Fruit fly (Drosophila melanogaster) whole organism, embryonic: ENCODE results near the gene drongo.
A peak's percentile ranks its signal among the peaks of the same experiment; 100 is the strongest.

ENCODE experiments used
- Atf-2 ChIP-seq: fragments of 200-800 bp; sonication (Bioruptor generic); optimal IDR thresholded peaks from 2 replicates; lab custom pipeline; 2016; ENCODE audit warnings: missing biosample characterization, missing genetic modification characterization
- Atf6 ChIP-seq: fragments of 200-800 bp; sonication (Bioruptor generic); IDR thresholded peaks from 2 replicates; pipeline ENCODE4 v1.3.6; 2022; ENCODE audit warnings: missing biosample characterization, missing genetic modification characterization
- CG10209 ChIP-seq: fragments of 200-800 bp; sonication (Bioruptor generic); optimal IDR thresholded peaks from 3 replicates; lab custom pipeline; 2017; ENCODE audit warnings: missing biosample characterization, mild to moderate bottlenecking, missing genetic modification characterization, missing genetic modification reagents
- CG10267 ChIP-seq: fragments of 200-800 bp; sonication (Bioruptor generic); optimal IDR thresholded peaks from 2 replicates; lab custom pipeline; 2018; ENCODE audit warnings: missing biosample characterization, mild to moderate bottlenecking, missing genetic modification characterization, moderate library complexity
- CG10565 ChIP-seq: fragments of 200-800 bp; sonication (Bioruptor generic); optimal IDR thresholded peaks from 3 replicates; lab custom pipeline; 2016; ENCODE audit warnings: missing biosample characterization, mild to moderate bottlenecking, missing genetic modification characterization
- CG11085 ChIP-seq: fragments of 200-800 bp; sonication (Bioruptor generic); IDR thresholded peaks from 2 replicates; pipeline ENCODE4 v1.3.6; 2022; ENCODE audit warnings: missing biosample characterization, missing genetic modification characterization
- CG11696 ChIP-seq: fragments of 200-800 bp; sonication (Bioruptor generic); IDR thresholded peaks from 2 replicates; pipeline ENCODE4 v1.3.6; 2022; ENCODE audit warnings: missing biosample characterization, missing genetic modification characterization
- CG13123 ChIP-seq: fragments of 200-800 bp; sonication (Bioruptor generic); optimal IDR thresholded peaks from 2 replicates; lab custom pipeline; 2016; ENCODE audit warnings: missing biosample characterization, missing genetic modification characterization
- CG13894 ChIP-seq: fragments of 200-800 bp; sonication (Bioruptor generic); optimal IDR thresholded peaks from 3 replicates; lab custom pipeline; 2018; ENCODE audit warnings: missing biosample characterization, mild to moderate bottlenecking, missing genetic modification characterization, moderate library complexity
- CG14965 ChIP-seq: fragments of 200-800 bp; sonication (Bioruptor generic); optimal IDR thresholded peaks from 2 replicates; lab custom pipeline; 2016; ENCODE audit warnings: missing biosample characterization, missing genetic modification characterization, borderline replicate concordance
- CG16863 ChIP-seq: fragments of 200-800 bp; sonication (Bioruptor generic); optimal IDR thresholded peaks from 3 replicates; lab custom pipeline; 2016; ENCODE audit warnings: missing biosample characterization, missing genetic modification characterization
- CG2129 ChIP-seq: fragments of 200-800 bp; sonication (Bioruptor generic); IDR thresholded peaks from 2 replicates; pipeline ENCODE4 v1.3.6; 2022; ENCODE audit warnings: missing biosample characterization, missing genetic modification characterization; ENCODE audit not compliant: partially characterized antibody
- CG30403 ChIP-seq: fragments of 200-800 bp; sonication (Bioruptor generic); optimal IDR thresholded peaks from 3 replicates; lab custom pipeline; 2016; ENCODE audit warnings: missing biosample characterization, missing genetic modification characterization
- CG33213 ChIP-seq: fragments of 200-800 bp; sonication (Bioruptor generic); optimal IDR thresholded peaks from 3 replicates; lab custom pipeline; 2016; ENCODE audit warnings: missing biosample characterization, missing genetic modification characterization
- CG33557 ChIP-seq: fragments of 200-800 bp; sonication (Bioruptor generic); optimal IDR thresholded peaks from 2 replicates; lab custom pipeline; 2019; ENCODE audit warnings: missing biosample characterization, mild to moderate bottlenecking, missing genetic modification characterization, moderate library complexity
- CG3838 ChIP-seq: fragments of 200-800 bp; sonication (Bioruptor generic); optimal IDR thresholded peaks from 3 replicates; lab custom pipeline; 2016; ENCODE audit warnings: missing biosample characterization, missing genetic modification characterization
- CG4360 ChIP-seq: fragments of 200-800 bp; sonication (Bioruptor generic); IDR thresholded peaks from 2 replicates; pipeline ENCODE4 v1.3.6; 2022; ENCODE audit warnings: missing biosample characterization, missing genetic modification characterization
- CG6272 ChIP-seq: fragments of 200-800 bp; sonication (Bioruptor generic); IDR thresholded peaks from 2 replicates; pipeline ENCODE4 v1.3.6; 2022; ENCODE audit warnings: missing biosample characterization, missing genetic modification characterization
- CG6654 ChIP-seq: fragments of 200-800 bp; sonication (Bioruptor generic); optimal IDR thresholded peaks from 2 replicates; lab custom pipeline; 2017; ENCODE audit warnings: missing biosample characterization, mild to moderate bottlenecking, missing genetic modification characterization
- CG7786 ChIP-seq: fragments of 200-800 bp; sonication (Bioruptor generic); optimal IDR thresholded peaks from 2 replicates; lab custom pipeline; 2016; ENCODE audit warnings: missing biosample characterization, missing genetic modification characterization
- CG7963 ChIP-seq: fragments of 200-800 bp; sonication (Bioruptor generic); IDR thresholded peaks from 3 replicates; pipeline ENCODE4 v1.3.6; 2022; ENCODE audit warnings: missing biosample characterization, missing genetic modification characterization; ENCODE audit not compliant: partially characterized antibody
- CG9437 ChIP-seq: fragments of 200-800 bp; sonication (Bioruptor generic); optimal IDR thresholded peaks from 2 replicates; lab custom pipeline; 2018; ENCODE audit warnings: missing biosample characterization, mild to moderate bottlenecking, missing genetic modification characterization
- Dfd ChIP-seq, 2 experiments: fragments of >200 bp; optimal IDR thresholded peaks; 2 replicates each; lab custom pipeline; 2017; ENCODE audit warnings: missing biosample characterization in 2 of 2, missing genetic modification characterization in 2 of 2
- E2f2 ChIP-seq: fragments of 200-800 bp; sonication (Bioruptor generic); IDR thresholded peaks from 2 replicates; pipeline ENCODE4 v1.3.6; 2022; ENCODE audit warnings: missing biosample characterization, missing genetic modification characterization
- Ets97D ChIP-seq: fragments of 200-800 bp; sonication (Bioruptor generic); optimal IDR thresholded peaks from 3 replicates; lab custom pipeline; 2016; ENCODE audit warnings: missing biosample characterization, missing genetic modification characterization
- HHEX ChIP-seq: fragments of 200-800 bp; sonication (Bioruptor generic); optimal IDR thresholded peaks from 3 replicates; lab custom pipeline; 2017; ENCODE audit warnings: missing biosample characterization, mild to moderate bottlenecking, missing genetic modification characterization, missing genetic modification reagents
- HLH54F ChIP-seq: fragments of 200-800 bp; sonication (Bioruptor generic); optimal IDR thresholded peaks from 3 replicates; lab custom pipeline; 2016; ENCODE audit warnings: missing biosample characterization, missing genetic modification characterization
- HmgZ ChIP-seq: fragments of 200-800 bp; sonication (Bioruptor generic); optimal IDR thresholded peaks from 2 replicates; lab custom pipeline; 2018; ENCODE audit warnings: missing biosample characterization, mild to moderate bottlenecking, missing genetic modification characterization
- Hr51 ChIP-seq, 2 experiments: fragments of 200-800 bp; sonication (Bioruptor generic); optimal IDR thresholded peaks; 2 replicates in 1 of 2; 3 replicates in 1 of 2; lab custom pipeline; 2016 to 2018; ENCODE audit warnings: missing biosample characterization in 2 of 2, missing genetic modification characterization in 2 of 2, mild to moderate bottlenecking in 1 of 2, moderate library complexity in 1 of 2
- Meics ChIP-seq: fragments of 200-800 bp; sonication (Bioruptor generic); optimal IDR thresholded peaks from 2 replicates; lab custom pipeline; 2017; ENCODE audit warnings: missing biosample characterization, mild to moderate bottlenecking, missing genetic modification characterization
- Oaz ChIP-seq: fragments of 200-800 bp; sonication (Bioruptor generic); IDR thresholded peaks from 2 replicates; pipeline ENCODE4 v1.3.6; 2022; ENCODE audit warnings: missing biosample characterization, missing genetic modification characterization
- Ravus ChIP-seq: fragments of 200-800 bp; sonication (Bioruptor generic); IDR thresholded peaks from 2 replicates; pipeline ENCODE4 v1.3.6; 2022; ENCODE audit warnings: missing biosample characterization, missing genetic modification characterization
- Side ChIP-seq: fragments of 200-800 bp; sonication (Bioruptor generic); optimal IDR thresholded peaks from 2 replicates; lab custom pipeline; 2016; ENCODE audit warnings: missing biosample characterization, missing genetic modification characterization
- abd-A ChIP-seq: fragments of 200-800 bp; sonication (Bioruptor generic); optimal IDR thresholded peaks from 3 replicates; lab custom pipeline; 2019; ENCODE audit warnings: missing biosample characterization, mild to moderate bottlenecking, missing genetic modification characterization, moderate library complexity
- ac ChIP-seq: fragments of 200-800 bp; sonication (Bioruptor generic); optimal IDR thresholded peaks from 3 replicates; lab custom pipeline; 2017; ENCODE audit warnings: missing biosample characterization, mild to moderate bottlenecking, missing genetic modification characterization
- al ChIP-seq: fragments of 200-800 bp; sonication (Bioruptor generic); IDR thresholded peaks from 2 replicates; pipeline ENCODE4 v1.3.6; 2022; ENCODE audit warnings: missing biosample characterization, missing genetic modification characterization
- ara ChIP-seq: fragments of 200-800 bp; sonication (Bioruptor generic); IDR thresholded peaks from 2 replicates; pipeline ENCODE4 v1.3.6; 2022; ENCODE audit warnings: missing biosample characterization, missing genetic modification characterization
- ash1 ChIP-seq: fragments of 200-800 bp; sonication (Bioruptor generic); optimal IDR thresholded peaks from 2 replicates; lab custom pipeline; 2018; ENCODE audit warnings: missing biosample characterization, mild to moderate bottlenecking, missing genetic modification characterization
- chif ChIP-seq, 2 experiments: fragments of 200-800 bp; sonication (Bioruptor generic); optimal IDR thresholded peaks; 3 replicates each; lab custom pipeline; 2016; ENCODE audit warnings: missing biosample characterization in 2 of 2, missing genetic modification characterization in 2 of 2
- dimm ChIP-seq: fragments of 200-800 bp; sonication (Bioruptor generic); IDR thresholded peaks from 2 replicates; pipeline ENCODE4 v1.3.6; 2022; ENCODE audit warnings: missing biosample characterization, missing genetic modification characterization
- fd102C ChIP-seq: fragments of 200-800 bp; sonication (Bioruptor generic); optimal IDR thresholded peaks from 2 replicates; lab custom pipeline; 2018; ENCODE audit warnings: missing biosample characterization, mild to moderate bottlenecking, missing genetic modification characterization, moderate library complexity
- fd96Cb ChIP-seq: fragments of 200-800 bp; sonication (Bioruptor generic); optimal IDR thresholded peaks from 2 replicates; lab custom pipeline; 2018; ENCODE audit warnings: missing biosample characterization, mild to moderate bottlenecking, missing genetic modification characterization, moderate library complexity
- ftz-f1 ChIP-seq: fragments of 200-800 bp; sonication (Bioruptor generic); optimal IDR thresholded peaks from 2 replicates; lab custom pipeline; 2016; ENCODE audit warnings: missing biosample characterization, missing genetic modification characterization
- gcm2 ChIP-seq: fragments of 200-800 bp; sonication (Bioruptor generic); optimal IDR thresholded peaks from 2 replicates; lab custom pipeline; 2016; ENCODE audit warnings: missing biosample characterization, missing genetic modification characterization
- ham ChIP-seq: fragments of 200-800 bp; sonication (Bioruptor generic); IDR thresholded peaks from 2 replicates; pipeline ENCODE4 v1.3.6; 2022; ENCODE audit warnings: missing biosample characterization, missing genetic modification characterization
- jigr1 ChIP-seq: fragments of 200-800 bp; sonication (Bioruptor generic); IDR thresholded peaks from 3 replicates; pipeline ENCODE4 v1.3.6; 2022; ENCODE audit warnings: missing biosample characterization, missing genetic modification characterization
- lola ChIP-seq, 3 experiments: fragments of >200 bp in 2 of 3; fragments of 200-800 bp in 1 of 3; sonication (Bioruptor generic) in 1 of 3; optimal IDR thresholded peaks; 2 replicates each; lab custom pipeline; 2017 to 2019; ENCODE audit warnings: missing biosample characterization in 3 of 3, missing genetic modification characterization in 3 of 3, mild to moderate bottlenecking in 1 of 3, moderate library complexity in 1 of 3
- onecut ChIP-seq: fragments of 200-800 bp; sonication (Bioruptor generic); IDR thresholded peaks from 2 replicates; pipeline ENCODE4 v1.3.6; 2022; ENCODE audit warnings: missing biosample characterization, missing genetic modification characterization
- sc ChIP-seq, 3 experiments: fragments of >200 bp in 2 of 3; fragments of 200-800 bp in 1 of 3; sonication (Bioruptor generic) in 1 of 3; optimal IDR thresholded peaks; 2 replicates in 2 of 3; 3 replicates in 1 of 3; lab custom pipeline; 2017; ENCODE audit warnings: mild to moderate bottlenecking in 1 of 3, missing biosample characterization in 1 of 3, missing genetic modification characterization in 1 of 3, missing genetic modification reagents in 1 of 3
- tup ChIP-seq: fragments of 200-800 bp; sonication (Bioruptor generic); optimal IDR thresholded peaks from 2 replicates; lab custom pipeline; 2016; ENCODE audit warnings: missing biosample characterization, mild to moderate bottlenecking, missing genetic modification characterization, moderate library complexity

drongo gene

dm6 chr2L:855052-855547, 4.2 kb upstream of the drongo start, which contains the start of gene CG13949 (continued):
- TF ChIP-seq lola (GFP tag; optimal IDR thresholded peaks at IDR 0.05; lab: Kevin White, UChicago) (peak in 1 of 3 experiments; percentile 35), Atf6 (GFP tag; lab: Robert Waterston, UW) (peak; percentile 67; the same call in 1 of the 2 replicates), CG33557 (no peak), HmgZ (tag; lab: Kevin White, UChicago) (peak; percentile 85), al (GFP tag; lab: Robert Waterston, UW) (peak; percentile 67), HLH54F (peak; percentile 57), fd96Cb (tag; lab: Kevin White, UChicago) (peak; percentile 27), Ravus (GFP tag; lab: Robert Waterston, UW) (peak; percentile 35), dimm (GFP tag; lab: Robert Waterston, UW) (no peak), jigr1 (GFP tag; lab: Robert Waterston, UW) (no peak), fd102C (GFP tag; lab: Kevin White, UChicago) (no peak), chif (GFP tag; optimal IDR thresholded peaks at IDR 0.05; lab: Kevin White, UChicago) (peak; percentile 11 to 66), Dfd (GFP tag; optimal IDR thresholded peaks at IDR 0.05; lab: Kevin White, UChicago) (no peak), Oaz (GFP tag; lab: Robert Waterston, UW) (no peak), HHEX (GFP tag; lab: Kevin White, UChicago) (peak; percentile 10), CG33213 (GFP tag; lab: Kevin White, UChicago) (peak; percentile 71), Hr51 (GFP tag; optimal IDR thresholded peaks at IDR 0.05; lab: Kevin White, UChicago) (peak in 1 of 2 experiments; percentile 63), CG2129 (peak; percentile 26; the same call in 1 of the 2 replicates), ham (GFP tag; lab: Robert Waterston, UW) (no peak), Meics (GFP tag; lab: Kevin White, UChicago) (peak; percentile 54), tup (GFP tag; lab: Kevin White, UChicago) (no peak), CG13894 (tag; lab: Kevin White, UChicago) (peak; percentile 63), gcm2 (GFP tag; lab: Kevin White, UChicago) (no peak), CG10565 (no peak), CG11696 (GFP tag; lab: Robert Waterston, UW) (0 out of 2 replicates have a peak, but pooled peaks have one; percentile 57), CG10209 (GFP tag; lab: Kevin White, UChicago) (peak; percentile 44), ac (GFP tag; lab: Kevin White, UChicago) (no peak), CG10267 (tag; lab: Kevin White, UChicago) (peak; percentile 72), E2f2 (GFP tag; lab: Robert Waterston, UW) (peak; percentile 64), sc (optimal IDR thresholded peaks at IDR 0.05; lab: Kevin White, UChicago) (no peak), sc (GFP tag; optimal IDR thresholded peaks at IDR 0.05; lab: Kevin White, UChicago) (no peak), CG6272 (peak; percentile 72), abd-A (no peak), CG11085 (peak; percentile 63), CG6654 (GFP tag; lab: Kevin White, UChicago) (no peak), CG4360 (GFP tag; lab: Robert Waterston, UW) (0 out of 2 replicates have a peak, but pooled peaks have one; percentile 18), onecut (no peak), CG3838 (GFP tag; lab: Kevin White, UChicago) (no peak), CG9437 (GFP tag; lab: Kevin White, UChicago) (no peak), CG7786 (GFP tag; lab: Kevin White, UChicago) (no peak), CG13123 (GFP tag; lab: Kevin White, UChicago) (no peak), Ets97D (GFP tag; lab: Kevin White, UChicago) (peak; percentile 68), Side (peak; percentile 41), Atf-2 (GFP tag; lab: Kevin White, UChicago) (peak; percentile 33), ara (peak; percentile 49; the same call in 1 of the 2 replicates), ftz-f1 (no peak), CG30403 (GFP tag; lab: Kevin White, UChicago) (peak; percentile 70), CG7963 (GFP tag; lab: Robert Waterston, UW) (no peak), CG16863 (GFP tag; lab: Kevin White, UChicago) (peak; percentile 23), ash1 (GFP tag; lab: Kevin White, UChicago) (no peak), CG14965 (no peak)
